Fruit fly (Drosophila melanogaster) Kc167 (cell line): ENCODE results near the gene CG3032.

Experiments used
- Myc ChIP-seq: fragments of >200 bp; optimal IDR thresholded peaks from 2 replicates; lab custom pipeline; 2017; ENCODE audit warnings: missing external identifiers
- Sin3A ChIP-seq: fragments of >200 bp; optimal IDR thresholded peaks from 2 replicates; lab custom pipeline; 2018; ENCODE audit warnings: missing external identifiers
- h ChIP-seq: fragments of >200 bp; optimal IDR thresholded peaks from 3 replicates; lab custom pipeline; 2018; ENCODE audit warnings: missing external identifiers
- insv ChIP-seq: fragments of >200 bp; optimal IDR thresholded peaks from 3 replicates; lab custom pipeline; 2018; ENCODE audit warnings: missing external identifiers
- ttk ChIP-seq: sonication (Bioruptor generic); optimal IDR thresholded peaks from 2 replicates; lab custom pipeline; 2017; ENCODE audit warnings: missing external identifiers

- TF ChIP-seq ttk (lab: Kevin White, UChicago) (no peak), insv (lab: Kevin White, UChicago) (no peak), Myc (lab: Kevin White, UChicago) (no peak), Sin3A (no peak), h (no peak)
These were observed 26.7 kb upstream of the CG3032 start, which contains the start of gene CG14427 for dm6 chrX:7040205-7040866.
